Worm (Caenorhabditis elegans) whole organism, midembryonic: Measurements from ENCODE around the gene ncs-3.

Experiments
- flt-1 ChIP-seq: fragments of 200-800 bp; sonication (Bioruptor generic); IDR thresholded peaks from 2 replicates; pipeline ENCODE4 v1.3.6; 2022; ENCODE audit warnings: missing genetic modification characterization, missing compliant biosample characterization
- klf-2 ChIP-seq: fragments of 200-800 bp; sonication (Bioruptor generic); conservative IDR thresholded peaks from 2 replicates; pipeline ENCODE4 v1.3.6; 2022; ENCODE audit warnings: missing genetic modification reagents, missing genetic modification characterization, missing compliant biosample characterization
- med-1 ChIP-seq: sonication (generic microtip); optimal IDR thresholded peaks from 2 replicates; lab custom pipeline; 2017; ENCODE audit warnings: missing genetic modification characterization, mild to moderate bottlenecking, missing compliant biosample characterization, antibody characterized with exemption, missing genetic modification reagents; ENCODE audit not compliant: insufficient read depth
- ref-1 ChIP-seq: fragments of 200-800 bp; sonication (Bioruptor generic); conservative IDR thresholded peaks from 2 replicates; pipeline ENCODE4 v1.3.6; 2022; ENCODE audit warnings: missing genetic modification reagents, missing genetic modification characterization, missing compliant biosample characterization
- ztf-23 ChIP-seq: fragments of 200-800 bp; sonication (Bioruptor generic); IDR thresholded peaks from 2 replicates; pipeline ENCODE4 v1.3.6; 2022; ENCODE audit warnings: missing genetic modification reagents, missing genetic modification characterization, missing compliant biosample characterization
- ztf-29 ChIP-seq: fragments of 200-800 bp; sonication (Bioruptor generic); IDR thresholded peaks from 2 replicates; pipeline ENCODE4 v1.3.6; 2022; ENCODE audit warnings: missing genetic modification reagents, missing genetic modification characterization, missing compliant biosample characterization

DNA sequence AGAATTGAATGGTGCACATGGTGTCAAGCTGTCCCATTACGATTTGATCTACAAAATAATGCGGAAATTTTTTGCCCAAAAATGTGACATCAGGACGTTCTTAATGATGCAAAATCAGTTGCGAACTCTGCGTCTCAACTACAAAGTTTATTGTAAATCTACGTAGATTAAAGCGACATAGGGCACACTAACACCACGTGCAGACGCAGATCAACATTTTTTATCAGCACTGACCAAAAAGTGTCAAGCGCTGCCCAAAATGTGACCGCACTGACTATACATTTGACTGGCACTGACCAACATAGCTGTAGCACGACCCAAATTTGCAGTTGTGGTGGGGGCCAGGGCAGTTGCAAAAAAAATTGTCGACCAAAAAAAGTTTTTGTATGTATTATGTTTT, 44.4 kb upstream of the ncs-3 start:
- TF ChIP-seq flt-1 (GFP tag; lab: Robert Waterston, UW): no peak
- no peak for TF ChIP-seq ztf-23
- no peak for TF ChIP-seq klf-2 (GFP tag; lab: Robert Waterston, UW)
- no peak for TF ChIP-seq med-1
- no peak for TF ChIP-seq ref-1
- no peak for TF ChIP-seq ztf-29 (GFP tag; lab: Robert Waterston, UW)
